Worm (Caenorhabditis elegans) whole organism, early embryonic: ENCODE data around the gene vps-35.

Experiments used
- B0310.2 ChIP-seq: sonication (generic microtip); optimal IDR thresholded peaks from 2 replicates; lab custom pipeline; 2016; ENCODE audit warnings: mild to moderate bottlenecking, missing genetic modification characterization, missing compliant biosample characterization
- ama-1 ChIP-seq: fragments of 150-350 bp; optimal IDR thresholded peaks from 2 replicates; lab custom pipeline; 2014
- ceh-36 ChIP-seq: sonication (generic microtip); optimal IDR thresholded peaks from 2 replicates; lab custom pipeline; 2016; ENCODE audit warnings: missing genetic modification characterization, inconsistent platforms, missing compliant biosample characterization
- hmbx-1 ChIP-seq: sonication (generic microtip); optimal IDR thresholded peaks from 2 replicates; lab custom pipeline; 2016; ENCODE audit warnings: mild to moderate bottlenecking, missing genetic modification characterization, missing compliant biosample characterization
- scrt-1 ChIP-seq: fragments of 200-800 bp; sonication (Bioruptor generic); IDR thresholded peaks from 2 replicates; pipeline ENCODE4 v1.3.6; 2022; ENCODE audit warnings: missing genetic modification characterization, missing compliant biosample characterization
- tbx-37 ChIP-seq: fragments of 200-800 bp; sonication (Bioruptor generic); conservative IDR thresholded peaks from 2 replicates; pipeline ENCODE4 v1.3.6; 2022; ENCODE audit warnings: missing genetic modification reagents, missing genetic modification characterization, missing compliant biosample characterization

DNA sequence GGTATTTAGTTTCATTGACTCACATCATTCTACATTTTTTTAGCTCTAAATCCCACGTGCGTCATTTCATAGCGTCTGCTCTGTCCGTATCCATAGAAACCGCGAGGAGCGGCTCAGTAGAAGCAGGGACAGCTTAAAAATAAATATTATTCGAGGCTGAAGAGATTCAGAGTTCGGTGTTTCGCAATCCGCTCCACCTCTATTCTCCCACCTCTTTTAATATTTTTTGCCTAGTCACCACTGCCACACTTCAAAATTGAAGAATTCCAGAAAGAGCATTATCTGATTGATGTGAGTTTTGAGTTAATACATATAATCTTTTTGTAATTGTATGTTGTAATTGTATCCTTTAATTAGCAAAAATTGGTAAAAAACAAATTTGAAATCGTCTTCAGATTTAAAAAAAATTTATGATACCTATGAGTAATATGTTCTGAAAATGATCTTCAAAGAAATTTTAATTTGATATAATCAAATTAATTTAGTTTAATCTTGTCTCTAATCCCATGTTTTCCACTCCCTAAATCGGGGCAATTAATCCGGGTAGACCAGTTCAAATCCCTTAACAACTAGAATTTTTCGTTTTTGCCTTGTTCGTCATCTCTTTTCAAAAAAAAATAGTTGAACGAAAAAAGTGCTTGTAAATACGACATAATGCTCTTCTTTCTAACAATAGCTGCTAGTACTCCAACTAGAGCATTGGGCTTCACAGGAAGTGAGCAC, 18.0 kb upstream of the vps-35 start:
- TF ChIP-seq tbx-37 (no peak), ama-1 (no peak), hmbx-1 (no peak), B0310.2 (tag; lab: Kevin White, UChicago) (no peak), scrt-1 (no peak), ceh-36 (peak; percentile 64)
